Worm (Caenorhabditis elegans): ENCODE data around the gene ZK1248.15.

DNA sequence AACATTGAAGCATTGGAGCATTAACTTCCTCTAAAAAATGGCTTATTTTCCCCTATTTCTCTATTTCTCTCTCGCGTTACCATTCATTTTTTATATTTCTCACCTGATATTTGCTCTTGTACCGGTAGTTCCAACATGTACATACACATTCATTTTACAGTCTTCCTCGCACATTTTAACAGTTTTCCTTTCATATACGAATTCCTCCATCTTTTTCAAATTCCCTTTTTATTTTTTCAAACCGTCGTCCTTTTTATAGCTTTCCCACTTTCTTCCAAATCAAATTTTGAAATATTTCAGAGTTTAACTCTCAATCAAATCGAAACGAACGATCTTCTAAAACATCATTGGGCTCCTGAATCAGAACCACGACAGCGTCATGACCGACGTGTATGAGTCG is 45.9 kb upstream of the ZK1248.15 start, which contains the start of gene rfip-1:
- no peak for TF ChIP-seq nfya-1 (tag; optimal IDR thresholded peaks at IDR 0.05; ENCODE audit: insufficient read depth)
- TF ChIP-seq pha-4 (tag; optimal IDR thresholded peaks at IDR 0.05), result no peak
- no peak for TF ChIP-seq nhr-77 (tag; optimal IDR thresholded peaks at IDR 0.05)
- no peak for TF ChIP-seq lin-15B (tag; optimal IDR thresholded peaks at IDR 0.05)
- no peak for TF ChIP-seq snpc-4 (tag; optimal IDR thresholded peaks at IDR 0.05)
- TF ChIP-seq unc-62 (GFP tag; optimal IDR thresholded peaks at IDR 0.05), result no peak
- TF ChIP-seq ztf-11 (tag; optimal IDR thresholded peaks at IDR 0.05), result no peak
- TF ChIP-seq elt-2 (tag; optimal IDR thresholded peaks at IDR 0.05), result no peak
- no peak for TF ChIP-seq nhr-76 (tag; optimal IDR thresholded peaks at IDR 0.05)
- TF ChIP-seq ama-1 (optimal IDR thresholded peaks at IDR 0.05), result no peak
- TF ChIP-seq skn-1 (tag; optimal IDR thresholded peaks at IDR 0.05), result no peak
- TF ChIP-seq jun-1 (tag; optimal IDR thresholded peaks at IDR 0.05), result no peak
- TF ChIP-seq lin-39 (tag; optimal IDR thresholded peaks at IDR 0.05), result no peak
